Worm (Caenorhabditis elegans): ENCODE measurements around the gene F58G1.7.

The F58G1.7 gene

DNA sequence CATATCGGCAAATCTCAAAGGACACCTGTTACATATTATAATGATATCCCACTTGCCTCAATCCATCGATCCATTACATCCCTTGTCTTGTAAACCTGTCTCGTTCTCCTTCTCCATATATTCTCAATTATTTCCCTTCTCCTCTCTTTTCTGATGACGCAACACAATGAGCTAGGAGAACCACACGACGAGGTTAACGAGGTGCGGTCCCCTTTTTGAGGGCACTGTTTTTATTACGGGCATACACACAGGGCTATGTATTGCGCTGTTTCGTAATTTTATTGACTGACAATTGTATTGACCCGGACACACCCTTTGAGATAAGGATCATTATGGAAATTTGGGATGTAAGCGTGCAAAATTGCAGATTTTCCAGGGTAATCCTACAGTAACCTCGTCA is 30.6 kb upstream of the F58G1.7 start:
- TF ChIP-seq nhr-111 (GFP tag; optimal IDR thresholded peaks at IDR 0.05) (no peak), set-16 (GFP tag; IDR thresholded peaks at IDR 0.05) (no peak), unc-62 (GFP tag; optimal IDR thresholded peaks at IDR 0.05 in 1 of 2) (peak in 1 of 2 experiments; percentile 0), unc-62 (tag; optimal IDR thresholded peaks at IDR 0.05) (no peak), hmg-1.1 (GFP tag; IDR thresholded peaks at IDR 0.05) (no peak), zip-11 (GFP tag; IDR thresholded peaks at IDR 0.05) (no peak), nhr-102 (tag; optimal IDR thresholded peaks at IDR 0.05) (no peak)

DNA sequence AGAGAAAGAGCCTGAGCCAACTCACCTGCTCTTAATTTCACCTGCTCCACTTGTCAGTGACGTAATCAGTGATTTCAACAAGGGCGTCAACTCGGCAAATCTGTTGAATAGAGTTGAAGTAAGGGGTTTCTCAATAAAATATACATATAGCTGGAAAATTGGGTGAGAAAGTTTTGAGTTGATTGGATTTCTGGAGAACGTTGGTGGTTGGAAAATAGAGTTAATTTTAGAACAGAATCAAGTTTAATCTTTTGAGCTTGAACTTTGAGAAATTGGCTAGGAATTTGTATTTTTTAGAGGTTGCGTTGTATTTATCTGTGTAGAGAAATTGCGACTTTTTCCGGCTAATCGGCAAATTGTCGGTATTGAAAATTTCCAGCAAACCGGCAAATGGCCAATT is 21.6 kb upstream of the F58G1.7 start, which contains the start of gene Y38F1A.4:
TSS of gene Y38F1A.4 (minus strand) at position 101 of the 400 bp plus-strand sequence.
- TF ChIP-seq nhr-41 (GFP tag; IDR thresholded peaks at IDR 0.05) (no peak), lin-13 (GFP tag; optimal IDR thresholded peaks at IDR 0.05) (no peak), fkh-10 (GFP tag; optimal IDR thresholded peaks at IDR 0.05) (no peak), skn-1 (tag; optimal IDR thresholded peaks at IDR 0.05) (no peak), Y48G9A.11 (GFP tag; IDR thresholded peaks at IDR 0.05) (no peak), hmg-1.1 (GFP tag; IDR thresholded peaks at IDR 0.05) (no peak), aly-2 (tag; optimal IDR thresholded peaks at IDR 0.05) (no peak), ama-1 (optimal IDR thresholded peaks at IDR 0.05) (no peak), cey-2 (tag; optimal IDR thresholded peaks at IDR 0.05; ENCODE audit: borderline replicate concordance, insufficient read depth) (no peak), mxl-2 (GFP tag; conservative IDR thresholded peaks at IDR 0.05) (no peak), R02D3.7 (tag; optimal IDR thresholded peaks at IDR 0.05) (no peak), set-16 (GFP tag; IDR thresholded peaks at IDR 0.05) (no peak), ceh-32 (tag; optimal IDR thresholded peaks at IDR 0.05; ENCODE audit: poor library complexity) (no peak), ceh-20 (GFP tag; IDR thresholded peaks at IDR 0.05) (no peak), zfp-3 (GFP tag; conservative IDR thresholded peaks at IDR 0.05) (no peak), Y5F2A.4 (GFP tag; optimal IDR thresholded peaks at IDR 0.05) (no peak), hlh-30 (tag; optimal IDR thresholded peaks at IDR 0.05; ENCODE audit: insufficient read depth) (no peak), mdl-1 (tag; optimal IDR thresholded peaks at IDR 0.05) (no peak), lin-39 (tag; optimal IDR thresholded peaks at IDR 0.05) (no peak), mxl-3 (GFP tag; optimal IDR thresholded peaks at IDR 0.05) (no peak)

DNA sequence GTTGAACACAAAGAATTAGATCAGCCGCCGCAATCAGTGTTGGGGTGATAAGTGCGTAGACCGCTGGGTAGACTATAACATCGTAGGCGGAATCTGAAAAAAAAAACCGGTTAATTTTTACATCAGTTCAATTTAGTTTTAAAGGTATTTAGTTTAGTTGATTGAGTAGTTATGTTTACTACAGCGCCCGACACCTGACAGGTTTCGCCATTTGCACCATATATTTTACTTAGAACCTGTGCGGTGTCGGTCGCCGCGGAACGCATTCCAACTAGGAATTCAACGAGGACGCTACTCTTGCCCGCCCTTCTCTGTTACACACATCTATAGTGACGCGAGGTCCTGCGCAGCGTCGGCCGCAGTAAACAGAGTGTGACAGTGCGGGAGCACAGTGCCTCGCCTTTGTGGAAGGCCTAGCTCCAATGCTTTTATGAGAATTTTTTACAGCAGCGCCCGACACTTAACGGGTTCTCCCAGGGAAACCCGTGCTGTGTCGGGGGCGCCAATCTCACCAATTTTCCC is 20.5 kb upstream of the F58G1.7 start:
- TF ChIP-seq zfp-2 (tag; optimal IDR thresholded peaks at IDR 0.05) (no peak), snpc-4 (tag; optimal IDR thresholded peaks at IDR 0.05) (peak; percentile 16)

DNA sequence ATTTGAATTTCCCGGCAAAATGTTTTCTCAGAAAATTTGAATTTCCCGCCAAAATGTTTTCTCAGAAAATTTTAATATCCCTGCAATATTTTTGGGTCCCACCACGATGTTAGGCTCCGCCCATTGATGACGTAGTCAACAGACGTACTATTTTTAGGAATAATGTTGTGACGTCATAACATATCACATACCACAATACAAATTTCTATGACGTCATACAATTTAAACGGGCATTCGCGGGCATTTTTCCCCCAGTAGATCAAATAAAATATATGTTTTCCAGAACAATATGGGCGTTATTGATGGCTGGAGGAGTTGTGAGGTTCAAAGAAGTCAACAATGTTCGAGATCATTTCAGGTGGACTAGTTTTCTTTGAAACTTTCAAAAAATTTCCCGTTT is 18.2 kb upstream of the F58G1.7 start:
- peak; percentile 6 for TF ChIP-seq aha-1 (tag)
- no peak for TF ChIP-seq dpl-1 (GFP tag; optimal IDR thresholded peaks at IDR 0.05)
- TF ChIP-seq ctbp-1 (GFP tag; IDR thresholded peaks at IDR 0.05) = no peak
- TF ChIP-seq dmd-8 (GFP tag; IDR thresholded peaks at IDR 0.05) = no peak

DNA sequence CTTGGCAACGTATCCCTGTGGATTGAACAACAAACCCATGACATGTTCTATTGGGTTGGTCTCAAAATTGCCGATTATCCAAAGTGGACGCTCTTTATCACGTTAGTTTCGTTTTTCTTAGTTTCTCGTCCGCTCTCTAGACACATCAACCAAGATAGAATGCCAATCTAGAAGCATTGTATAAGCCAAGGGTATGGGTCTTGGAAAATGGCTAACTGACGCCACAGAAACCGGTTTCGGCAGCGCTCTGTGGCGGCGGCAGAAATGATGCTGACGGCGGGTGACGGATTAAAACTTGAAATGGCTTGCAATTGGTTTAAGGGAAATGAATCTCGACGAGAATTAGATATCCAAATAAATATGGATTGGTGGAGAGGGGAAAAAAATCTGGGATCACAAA is 17.5 kb upstream of the F58G1.7 start:
- TF ChIP-seq F44E2.7 (GFP tag; IDR thresholded peaks at IDR 0.05) = no peak
- no peak for TF ChIP-seq zfp-3 (GFP tag; conservative IDR thresholded peaks at IDR 0.05)
- no peak for TF ChIP-seq ZK546.5 (tag; optimal IDR thresholded peaks at IDR 0.05)
- no peak for TF ChIP-seq nhr-42 (GFP tag; IDR thresholded peaks at IDR 0.05)
- peak; percentile 44 for TF ChIP-seq mxl-3 (GFP tag; optimal IDR thresholded peaks at IDR 0.05)
- TF ChIP-seq arid-1 (GFP tag; conservative IDR thresholded peaks at IDR 0.05) = no peak
- no peak for TF ChIP-seq spr-3 (GFP tag; optimal IDR thresholded peaks at IDR 0.05)
- no peak for TF ChIP-seq daf-19 (GFP tag; conservative IDR thresholded peaks at IDR 0.05)
- TF ChIP-seq hlh-11 (tag; optimal IDR thresholded peaks at IDR 0.05) = peak; percentile 45
- TF ChIP-seq lin-29 (GFP tag; IDR thresholded peaks at IDR 0.05) = no peak

Data from whole organism, L4 larva.